Worm (Caenorhabditis elegans): Measurements from ENCODE around the gene F45H10.2.

F45H10.2 gene

DNA sequence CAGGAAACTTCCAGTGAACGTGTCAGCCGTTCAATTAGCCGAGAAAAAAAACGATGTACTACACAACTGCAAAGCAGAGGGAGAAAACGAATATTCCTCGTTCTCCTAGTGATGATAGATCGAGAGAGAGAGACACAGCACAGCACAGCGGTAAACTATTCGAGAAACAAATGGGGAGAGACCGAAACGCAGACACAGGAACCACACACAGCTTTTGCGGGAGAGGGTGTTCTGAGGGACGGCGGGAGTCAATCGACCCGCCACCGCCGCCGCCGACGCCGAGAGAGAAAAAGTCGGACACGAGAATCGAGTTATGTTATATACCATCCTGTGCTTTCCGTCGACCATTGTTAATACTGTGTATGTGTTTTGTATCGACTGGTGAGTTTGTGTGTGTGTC lies 36.2 kb downstream of the F45H10.2 start:
- TF ChIP-seq sptf-1 (tag; optimal IDR thresholded peaks at IDR 0.05) (no peak), cnd-1 (tag; optimal IDR thresholded peaks at IDR 0.05) (peak; percentile 18), lin-13 (tag; optimal IDR thresholded peaks at IDR 0.05) (no peak), ztf-11 (tag; optimal IDR thresholded peaks at IDR 0.05) (no peak), pha-4 (tag; optimal IDR thresholded peaks at IDR 0.05) (peak; percentile 41), nhr-76 (tag; optimal IDR thresholded peaks at IDR 0.05) (no peak), ceh-43 (GFP tag; optimal IDR thresholded peaks at IDR 0.05) (no peak), drap-1 (GFP tag; optimal IDR thresholded peaks at IDR 0.05) (no peak), lin-32 (GFP tag; optimal IDR thresholded peaks at IDR 0.05) (no peak), unc-120 (tag; optimal IDR thresholded peaks at IDR 0.05; ENCODE audit: poor library complexity, severe bottlenecking) (peak; percentile 32), mls-2 (tag; optimal IDR thresholded peaks at IDR 0.05) (no peak), blmp-1 (tag; optimal IDR thresholded peaks at IDR 0.05) (no peak), unc-39 (tag; optimal IDR thresholded peaks at IDR 0.05) (no peak), unc-62 (GFP tag; optimal IDR thresholded peaks at IDR 0.05) (peak; percentile 49), zip-8 (tag; optimal IDR thresholded peaks at IDR 0.05) (no peak), nhr-2 (tag; optimal IDR thresholded peaks at IDR 0.05) (no peak), flh-1 (GFP tag; optimal IDR thresholded peaks at IDR 0.05) (no peak), hlh-1 (tag; optimal IDR thresholded peaks at IDR 0.05) (peak; percentile 28)

DNA sequence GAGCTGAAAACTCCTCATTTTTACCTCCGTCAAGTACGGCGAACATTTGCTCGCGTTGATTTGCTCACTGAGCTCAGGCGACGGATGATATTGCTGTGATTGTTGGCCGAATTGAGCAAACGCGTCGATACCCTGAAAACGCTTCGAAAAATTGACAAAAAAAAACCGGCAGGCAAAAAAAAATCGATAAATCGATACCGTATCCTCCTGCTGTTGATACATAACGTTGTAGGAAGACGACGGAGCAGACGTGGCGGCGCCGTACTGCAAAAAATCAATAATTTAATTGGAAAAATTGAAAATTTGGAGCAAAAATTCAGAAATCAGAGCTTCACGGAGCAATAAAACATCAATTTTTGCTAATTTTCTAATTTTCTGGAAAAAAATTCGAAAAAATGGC lies 38.0 kb downstream of the F45H10.2 start:
- no peak for TF ChIP-seq ces-1 (GFP tag; optimal IDR thresholded peaks at IDR 0.05)
- no peak for TF ChIP-seq ceh-39 (tag; optimal IDR thresholded peaks at IDR 0.05)
- TF ChIP-seq nhr-28 (tag; optimal IDR thresholded peaks at IDR 0.05), result no peak
- no peak for TF ChIP-seq unc-62 (GFP tag; optimal IDR thresholded peaks at IDR 0.05)
- TF ChIP-seq elt-1 (tag; optimal IDR thresholded peaks at IDR 0.05; ENCODE audit: borderline replicate concordance, insufficient read depth), result no peak
- no peak for TF ChIP-seq unc-39 (tag; optimal IDR thresholded peaks at IDR 0.05)
- no peak for TF ChIP-seq M03D4.4 (tag; optimal IDR thresholded peaks at IDR 0.05)

DNA sequence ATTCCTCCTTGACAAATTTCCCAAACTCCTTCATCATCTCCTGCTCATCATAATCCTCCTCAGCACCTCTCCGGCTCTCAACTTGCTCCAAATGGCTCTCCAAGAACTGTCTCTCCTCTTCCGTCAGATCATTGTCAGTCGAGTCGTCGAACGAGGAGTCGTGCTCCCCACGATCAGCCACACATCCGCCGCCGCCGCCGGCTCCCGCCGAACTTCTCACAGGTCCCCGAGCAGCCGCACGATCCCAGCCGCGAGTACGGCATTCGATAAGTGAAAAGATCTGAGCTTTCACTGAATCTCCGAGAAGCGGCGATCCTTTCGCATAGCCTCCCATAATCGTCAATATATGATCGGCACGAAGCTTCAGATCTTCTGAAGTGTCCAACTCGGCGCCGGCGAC lies 41.5 kb downstream of the F45H10.2 start:
- no peak for TF ChIP-seq elt-3 (tag; optimal IDR thresholded peaks at IDR 0.05)
- no peak for TF ChIP-seq tbx-8 (GFP tag; optimal IDR thresholded peaks at IDR 0.05)
- no peak for TF ChIP-seq flh-1 (GFP tag; optimal IDR thresholded peaks at IDR 0.05)
- TF ChIP-seq blmp-1 (tag; optimal IDR thresholded peaks at IDR 0.05), result no peak
- TF ChIP-seq lin-13 (tag; optimal IDR thresholded peaks at IDR 0.05), result no peak
- no peak for TF ChIP-seq elt-1 (tag; optimal IDR thresholded peaks at IDR 0.05; ENCODE audit: borderline replicate concordance, insufficient read depth)
- no peak for TF ChIP-seq unc-62 (GFP tag; optimal IDR thresholded peaks at IDR 0.05)
- no peak for TF ChIP-seq snpc-4 (tag; optimal IDR thresholded peaks at IDR 0.05)
- no peak for TF ChIP-seq bed-3 (GFP tag; optimal IDR thresholded peaks at IDR 0.05)
- TF ChIP-seq unc-120 (tag; optimal IDR thresholded peaks at IDR 0.05; ENCODE audit: poor library complexity, severe bottlenecking), result no peak

DNA sequence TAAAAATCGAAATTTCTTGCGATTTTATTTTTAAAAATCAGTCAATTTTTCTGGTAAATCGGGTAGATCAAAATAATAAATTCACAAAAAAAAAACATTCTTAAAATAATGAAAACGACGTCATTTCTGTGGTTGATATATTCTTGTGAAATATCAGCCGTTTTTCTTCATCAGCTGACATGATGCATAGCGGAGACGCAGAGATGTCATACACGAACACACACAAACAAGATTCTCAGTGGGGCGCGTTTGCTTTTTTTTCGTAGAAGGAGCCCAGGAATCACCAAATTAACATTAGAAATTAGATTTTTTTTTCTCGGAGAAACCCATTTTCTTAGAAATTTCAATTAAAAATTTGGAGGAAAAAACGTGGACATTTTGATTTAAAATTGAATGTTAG lies 45.2 kb downstream of the F45H10.2 start:
- TF ChIP-seq zip-8 (tag; optimal IDR thresholded peaks at IDR 0.05), result no peak
- TF ChIP-seq ceh-39 (tag; optimal IDR thresholded peaks at IDR 0.05), result peak; percentile 37
- TF ChIP-seq cnd-1 (tag; optimal IDR thresholded peaks at IDR 0.05), result no peak
- no peak for TF ChIP-seq mab-5 (tag; optimal IDR thresholded peaks at IDR 0.05)
- peak; percentile 75 for TF ChIP-seq mep-1 (tag; optimal IDR thresholded peaks at IDR 0.05)
- no peak for TF ChIP-seq tbx-8 (GFP tag; optimal IDR thresholded peaks at IDR 0.05)
- no peak for TF ChIP-seq nhr-12 (tag; optimal IDR thresholded peaks at IDR 0.05)
- TF ChIP-seq unc-120 (tag; optimal IDR thresholded peaks at IDR 0.05; ENCODE audit: poor library complexity, severe bottlenecking), result no peak
- TF ChIP-seq ces-1 (GFP tag; optimal IDR thresholded peaks at IDR 0.05), result peak; percentile 71
- TF ChIP-seq nhr-2 (tag; optimal IDR thresholded peaks at IDR 0.05), result no peak
- peak; percentile 58 for TF ChIP-seq pha-4 (tag; optimal IDR thresholded peaks at IDR 0.05)
- no peak for TF ChIP-seq sem-2 (GFP tag; optimal IDR thresholded peaks at IDR 0.05)
- peak; percentile 68 for TF ChIP-seq lin-13 (tag; optimal IDR thresholded peaks at IDR 0.05)
- TF ChIP-seq mls-2 (tag; optimal IDR thresholded peaks at IDR 0.05), result no peak
- peak; percentile 67 for TF ChIP-seq lsy-2 (tag; optimal IDR thresholded peaks at IDR 0.05)
- TF ChIP-seq flh-1 (GFP tag; optimal IDR thresholded peaks at IDR 0.05), result no peak
- TF ChIP-seq sptf-1 (tag; optimal IDR thresholded peaks at IDR 0.05), result no peak
- peak; percentile 77 for TF ChIP-seq nhr-237 (tag; optimal IDR thresholded peaks at IDR 0.05)
- peak; percentile 38 for TF ChIP-seq unc-62 (GFP tag; optimal IDR thresholded peaks at IDR 0.05)
- peak; percentile 76 for TF ChIP-seq hlh-1 (tag; optimal IDR thresholded peaks at IDR 0.05)

Measured in whole organism, mixed stage, embryonic.